Fruit fly (Drosophila melanogaster) whole organism, embryonic: ENCODE results near the gene CG8281.

Experiments used
- BEAF-32 ChIP-seq: fragments of 200-800 bp; sonication (Bioruptor generic); optimal IDR thresholded peaks from 3 replicates; lab custom pipeline; 2017; ENCODE audit warnings: missing biosample characterization, missing genetic modification characterization, mild to moderate bottlenecking, moderate library complexity, missing genetic modification reagents
- CG10209 ChIP-seq: fragments of 200-800 bp; sonication (Bioruptor generic); optimal IDR thresholded peaks from 3 replicates; lab custom pipeline; 2017; ENCODE audit warnings: missing biosample characterization, mild to moderate bottlenecking, missing genetic modification characterization, missing genetic modification reagents
- CG12659 ChIP-seq: fragments of 200-800 bp; sonication (Bioruptor generic); optimal IDR thresholded peaks from 3 replicates; lab custom pipeline; 2017; ENCODE audit warnings: mild to moderate bottlenecking, missing biosample characterization, missing genetic modification reagents, missing genetic modification characterization
- CG12769 ChIP-seq: fragments of 200-800 bp; sonication (Bioruptor generic); optimal IDR thresholded peaks from 2 replicates; lab custom pipeline; 2019; ENCODE audit warnings: missing biosample characterization, mild to moderate bottlenecking, missing genetic modification characterization, moderate library complexity
- CG13287 ChIP-seq: fragments of 200-800 bp; sonication (Bioruptor generic); IDR thresholded peaks from 2 replicates; pipeline ENCODE4 v1.3.6; 2022; ENCODE audit warnings: missing biosample characterization, missing genetic modification characterization; ENCODE audit not compliant: partially characterized antibody
- CG15514 ChIP-seq: fragments of 200-800 bp; sonication (Bioruptor generic); optimal IDR thresholded peaks from 3 replicates; lab custom pipeline; 2017; ENCODE audit warnings: missing biosample characterization, missing genetic modification characterization, mild to moderate bottlenecking, moderate library complexity, missing genetic modification reagents
- CG1603 ChIP-seq: fragments of 200-800 bp; sonication (Bioruptor generic); optimal IDR thresholded peaks from 2 replicates; lab custom pipeline; 2019; ENCODE audit warnings: missing biosample characterization, mild to moderate bottlenecking, missing genetic modification characterization, moderate library complexity
- CG17186 ChIP-seq: fragments of 200-800 bp; sonication (Bioruptor generic); optimal IDR thresholded peaks from 3 replicates; lab custom pipeline; 2017; ENCODE audit warnings: missing biosample characterization, missing genetic modification reagents, missing genetic modification characterization
- CG17802 ChIP-seq: fragments of 200-800 bp; sonication (Bioruptor generic); optimal IDR thresholded peaks from 2 replicates; lab custom pipeline; 2018; ENCODE audit warnings: missing biosample characterization, mild to moderate bottlenecking, missing genetic modification characterization, moderate library complexity
- CG1832 ChIP-seq: fragments of 200-800 bp; sonication (Bioruptor generic); optimal IDR thresholded peaks from 2 replicates; lab custom pipeline; 2017; ENCODE audit warnings: missing biosample characterization, mild to moderate bottlenecking, missing genetic modification characterization, inconsistent platforms
- CG2129 ChIP-seq: fragments of 200-800 bp; sonication (Bioruptor generic); IDR thresholded peaks from 2 replicates; pipeline ENCODE4 v1.3.6; 2022; ENCODE audit warnings: missing biosample characterization, missing genetic modification characterization; ENCODE audit not compliant: partially characterized antibody
- CG8281 ChIP-seq: fragments of 200-800 bp; sonication (Bioruptor generic); optimal IDR thresholded peaks from 2 replicates; lab custom pipeline; 2018; ENCODE audit warnings: missing biosample characterization, mild to moderate bottlenecking, missing genetic modification characterization, moderate library complexity
- CG8290 ChIP-seq, 3 experiments: fragments of 200-800 bp; sonication (Bioruptor generic); optimal IDR thresholded peaks; 2 replicates each; lab custom pipeline; 2016 to 2019; ENCODE audit warnings: missing biosample characterization in 3 of 3, missing genetic modification characterization in 3 of 3, mild to moderate bottlenecking in 2 of 3, moderate library complexity in 1 of 3
- CG9215 ChIP-seq: fragments of 200-800 bp; sonication (Bioruptor generic); IDR thresholded peaks from 2 replicates; pipeline ENCODE4 v1.3.6; 2022; ENCODE audit warnings: missing biosample characterization, missing genetic modification characterization
- CG9797 ChIP-seq: fragments of 200-800 bp; sonication (Bioruptor generic); optimal IDR thresholded peaks from 3 replicates; lab custom pipeline; 2018; ENCODE audit warnings: missing biosample characterization, mild to moderate bottlenecking, missing genetic modification characterization
- CoRest ChIP-seq: fragments of 200-800 bp; sonication (Bioruptor generic); optimal IDR thresholded peaks from 3 replicates; lab custom pipeline; 2018; ENCODE audit warnings: missing biosample characterization, mild to moderate bottlenecking, missing genetic modification characterization, moderate library complexity
- Dll ChIP-seq: fragments of 200-800 bp; sonication (Bioruptor generic); IDR thresholded peaks from 4 replicates; pipeline ENCODE4 v1.3.6; 2022; ENCODE audit warnings: missing biosample characterization, missing genetic modification characterization; ENCODE audit not compliant: partially characterized antibody
- Dp ChIP-seq: fragments of 200-800 bp; sonication (Bioruptor generic); optimal IDR thresholded peaks from 2 replicates; lab custom pipeline; 2018; ENCODE audit warnings: missing biosample characterization, mild to moderate bottlenecking, missing genetic modification characterization, moderate library complexity
- E2f2 ChIP-seq: fragments of 200-800 bp; sonication (Bioruptor generic); IDR thresholded peaks from 2 replicates; pipeline ENCODE4 v1.3.6; 2022; ENCODE audit warnings: missing biosample characterization, missing genetic modification characterization
- Eip74EF ChIP-seq, 2 experiments: fragments of 200-800 bp in 1 of 2; fragments of >200 bp in 1 of 2; sonication (Bioruptor generic) in 1 of 2; optimal IDR thresholded peaks; 2 replicates each; lab custom pipeline; 2017 to 2019; ENCODE audit warnings: missing biosample characterization in 2 of 2, missing genetic modification characterization in 2 of 2, mild to moderate bottlenecking in 1 of 2, moderate library complexity in 1 of 2
- Ets97D ChIP-seq: fragments of 200-800 bp; sonication (Bioruptor generic); optimal IDR thresholded peaks from 3 replicates; lab custom pipeline; 2016; ENCODE audit warnings: missing biosample characterization, missing genetic modification characterization
- Lhr ChIP-seq: fragments of 200-800 bp; sonication (Bioruptor generic); optimal IDR thresholded peaks from 3 replicates; lab custom pipeline; 2017; ENCODE audit warnings: mild to moderate bottlenecking, missing biosample characterization, missing genetic modification reagents, missing genetic modification characterization
- MBD-R2 ChIP-seq: fragments of 200-800 bp; sonication (Bioruptor generic); IDR thresholded peaks from 2 replicates; pipeline ENCODE4 v1.3.6; 2022; ENCODE audit warnings: missing biosample characterization, missing genetic modification characterization
- MESR4 ChIP-seq: fragments of 200-800 bp; sonication (Bioruptor generic); optimal IDR thresholded peaks from 2 replicates; lab custom pipeline; 2018; ENCODE audit warnings: missing biosample characterization, mild to moderate bottlenecking, missing genetic modification characterization, moderate library complexity
- Med ChIP-seq: fragments of 200-800 bp; sonication (Bioruptor generic); peaks from one replicate; lab custom pipeline; 2016; ENCODE audit warnings: missing biosample characterization, missing genetic modification characterization, mild to moderate bottlenecking, inconsistent platforms, moderate library complexity
- Myb ChIP-seq: fragments of 200-800 bp; sonication (Bioruptor generic); optimal IDR thresholded peaks from 2 replicates; lab custom pipeline; 2016; ENCODE audit warnings: missing biosample characterization, missing genetic modification characterization
- Opbp ChIP-seq: fragments of 200-800 bp; sonication (Bioruptor generic); IDR thresholded peaks from 3 replicates; pipeline ENCODE4 v1.3.6; 2022; ENCODE audit warnings: missing biosample characterization, missing genetic modification characterization; ENCODE audit not compliant: partially characterized antibody
- Sin3A ChIP-seq: fragments of >200 bp; optimal IDR thresholded peaks from 2 replicates; lab custom pipeline; 2018
- cad ChIP-seq: fragments of >200 bp; optimal IDR thresholded peaks from 2 replicates; lab custom pipeline; 2017; ENCODE audit warnings: missing biosample characterization, missing genetic modification characterization
- crp ChIP-seq, 2 experiments: fragments of 200-800 bp; sonication (Bioruptor generic); optimal IDR thresholded peaks; 2 replicates in 1 of 2; 3 replicates in 1 of 2; lab custom pipeline; 2017; ENCODE audit warnings: missing biosample characterization in 2 of 2, missing genetic modification characterization in 2 of 2, mild to moderate bottlenecking in 1 of 2, moderate library complexity in 1 of 2
- fd3F ChIP-seq: fragments of 200-800 bp; sonication (Bioruptor generic); optimal IDR thresholded peaks from 2 replicates; lab custom pipeline; 2018; ENCODE audit warnings: missing biosample characterization, mild to moderate bottlenecking, missing genetic modification characterization, moderate library complexity
- gfzf ChIP-seq: fragments of 200-800 bp; sonication (Bioruptor generic); optimal IDR thresholded peaks from 2 replicates; lab custom pipeline; 2016; ENCODE audit warnings: missing biosample characterization, mild to moderate bottlenecking, missing genetic modification characterization, moderate library complexity
- hbn ChIP-seq: fragments of 200-800 bp; sonication (Bioruptor generic); IDR thresholded peaks from 2 replicates; pipeline ENCODE4 v1.3.6; 2022; ENCODE audit warnings: missing biosample characterization, missing genetic modification characterization; ENCODE audit not compliant: partially characterized antibody
- inv ChIP-seq: fragments of 200-800 bp; sonication (Bioruptor generic); IDR thresholded peaks from 2 replicates; pipeline ENCODE4 v1.3.6; 2022; ENCODE audit warnings: missing biosample characterization, missing genetic modification characterization; ENCODE audit not compliant: partially characterized antibody
- knrl ChIP-seq: fragments of 200-800 bp; sonication (Bioruptor generic); IDR thresholded peaks from 3 replicates; pipeline ENCODE4 v1.3.6; 2022; ENCODE audit warnings: missing biosample characterization, missing genetic modification characterization; ENCODE audit not compliant: partially characterized antibody
- phol ChIP-seq: fragments of 200-800 bp; sonication (Bioruptor generic); optimal IDR thresholded peaks from 3 replicates; lab custom pipeline; 2018; ENCODE audit warnings: missing biosample characterization, mild to moderate bottlenecking, missing genetic modification characterization, moderate library complexity
- pzg ChIP-seq: fragments of 200-800 bp; sonication (Bioruptor generic); optimal IDR thresholded peaks from 3 replicates; lab custom pipeline; 2018; ENCODE audit warnings: missing biosample characterization, mild to moderate bottlenecking, missing genetic modification characterization, moderate library complexity
- row ChIP-seq: fragments of 200-800 bp; sonication (Bioruptor generic); IDR thresholded peaks from 3 replicates; pipeline ENCODE4 v1.3.6; 2022; ENCODE audit warnings: missing biosample characterization, missing genetic modification characterization
- sens ChIP-seq: fragments of 200-800 bp; sonication (Bioruptor generic); peaks from one replicate; lab custom pipeline; 2016; ENCODE audit warnings: missing biosample characterization, missing genetic modification characterization
- stwl ChIP-seq: fragments of 200-800 bp; sonication (Bioruptor generic); optimal IDR thresholded peaks from 3 replicates; lab custom pipeline; 2018; ENCODE audit warnings: missing biosample characterization, mild to moderate bottlenecking, missing genetic modification characterization, moderate library complexity
- unc-4 ChIP-seq: fragments of 200-800 bp; sonication (Bioruptor generic); IDR thresholded peaks from 2 replicates; pipeline ENCODE4 v1.3.6; 2022; ENCODE audit warnings: missing biosample characterization, missing genetic modification characterization; ENCODE audit not compliant: partially characterized antibody

Gene CG8281

DNA sequence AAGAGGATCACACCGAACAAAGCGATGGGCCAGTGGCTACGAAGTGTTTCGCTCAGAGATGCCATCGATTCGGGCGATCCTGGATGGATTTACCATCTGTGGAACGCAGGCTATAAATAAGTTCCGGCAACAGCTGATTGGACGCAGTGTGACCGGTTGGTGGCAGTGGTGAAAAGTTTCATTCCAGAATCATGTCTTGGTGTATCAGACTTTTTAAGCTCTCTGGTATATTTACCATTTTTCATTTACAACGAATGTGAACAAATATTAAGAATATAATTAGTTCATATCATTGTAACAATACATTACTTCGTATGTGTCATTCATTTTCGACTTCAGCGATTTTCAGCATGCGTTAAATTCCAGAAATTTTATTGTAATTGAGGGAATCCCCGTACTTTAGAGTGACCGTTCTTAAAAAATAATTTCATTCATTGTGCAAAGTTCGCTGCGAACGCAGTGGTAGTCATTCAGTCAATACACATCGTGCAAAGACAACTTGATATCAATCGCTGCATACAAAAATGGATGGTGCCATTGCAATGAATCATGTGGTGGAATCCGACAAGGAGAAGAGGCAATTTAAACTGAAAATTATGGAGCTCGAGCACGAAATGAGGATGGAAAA lies 2.8 kb downstream of the CG8281 start, which contains the start of gene Tmem43:
TSS of gene Tmem43 (minus strand) at position 152 of the 628 bp plus-strand sequence.
- peak; percentile 35 for TF ChIP-seq Lhr
- TF ChIP-seq MBD-R2 (GFP tag; lab: Robert Waterston, UW), result peak; percentile 90
- TF ChIP-seq row (GFP tag; lab: Robert Waterston, UW), result peak; percentile 30; the same call in 2 of the 3 replicates
- peak; percentile 95 for TF ChIP-seq CG8281 (tag; lab: Kevin White, UChicago)
- TF ChIP-seq cad, result no peak
- TF ChIP-seq E2f2 (GFP tag; lab: Robert Waterston, UW), result peak; percentile 26; the same call in 1 of the 2 replicates
- TF ChIP-seq fd3F (GFP tag; lab: Kevin White, UChicago), result no peak
- TF ChIP-seq crp (GFP tag; optimal IDR thresholded peaks at IDR 0.05; lab: Kevin White, UChicago), result peak in 1 of 2 experiments; percentile 86
- TF ChIP-seq CG1832 (GFP tag; lab: Kevin White, UChicago), result no peak
- TF ChIP-seq gfzf, result peak; percentile 79
- 0 out of 3 replicates have a peak, but pooled peaks have one; percentile 16 for TF ChIP-seq knrl (GFP tag; lab: Robert Waterston, UW)
- TF ChIP-seq MESR4 (GFP tag; lab: Kevin White, UChicago), result peak; percentile 65
- TF ChIP-seq Dp (GFP tag; lab: Kevin White, UChicago), result peak; percentile 40
- peak; percentile 21 for TF ChIP-seq BEAF-32 (GFP tag; lab: Kevin White, UChicago)
- no peak for TF ChIP-seq CG17802 (tag; lab: Kevin White, UChicago)
- peak; percentile 14; the same call in 1 of the 4 replicates for TF ChIP-seq Dll (GFP tag; lab: Robert Waterston, UW)
- TF ChIP-seq Ets97D, result peak; percentile 41
- 0 out of 3 replicates have a peak, but pooled peaks have one; percentile 30 for TF ChIP-seq Opbp (GFP tag; lab: Robert Waterston, UW)
- no peak for TF ChIP-seq CG10209 (GFP tag; lab: Kevin White, UChicago)
- peak; percentile 41 for TF ChIP-seq CG1603
- peak; percentile 9 for TF ChIP-seq phol (tag; lab: Kevin White, UChicago)
- peak; percentile 77 for TF ChIP-seq sens (GFP tag; lab: Kevin White, UChicago)
- TF ChIP-seq CG9215 (GFP tag; lab: Robert Waterston, UW), result no peak
- TF ChIP-seq CG12659 (GFP tag; lab: Kevin White, UChicago), result peak; percentile 24
- TF ChIP-seq stwl (tag; lab: Kevin White, UChicago), result peak; percentile 54
- no peak for TF ChIP-seq Eip74EF (GFP tag; optimal IDR thresholded peaks at IDR 0.05; lab: Kevin White, UChicago)
- TF ChIP-seq CG2129, result no peak
- peak; percentile 40; the same call in 1 of the 2 replicates for TF ChIP-seq unc-4 (GFP tag; lab: Robert Waterston, UW)
- TF ChIP-seq Myb (GFP tag; lab: Kevin White, UChicago), result peak; percentile 63
- peak; percentile 49 for TF ChIP-seq CG9797 (GFP tag; lab: Kevin White, UChicago)
- peak; percentile 63 for TF ChIP-seq CG15514 (GFP tag; lab: Kevin White, UChicago)
- TF ChIP-seq CoRest (tag; lab: Kevin White, UChicago), result peak; percentile 26
- peak; percentile 76 for TF ChIP-seq pzg (GFP tag; lab: Kevin White, UChicago)
- TF ChIP-seq Med, result peak; percentile 81
- peak; percentile 31; the same call in 1 of the 2 replicates for TF ChIP-seq hbn
- TF ChIP-seq CG13287 (GFP tag; lab: Robert Waterston, UW), result peak; percentile 33; the same call in 1 of the 2 replicates
- peak; percentile 33 for TF ChIP-seq CG12769
- peak; percentile 53 for TF ChIP-seq Sin3A (lab: Kevin White, UChicago)
- TF ChIP-seq inv (GFP tag; lab: Robert Waterston, UW), result no peak
- TF ChIP-seq CG17186 (GFP tag; lab: Kevin White, UChicago), result peak; percentile 13
- TF ChIP-seq CG8290 (GFP tag; optimal IDR thresholded peaks at IDR 0.05; lab: Kevin White, UChicago), result peak; percentile 63
- TF ChIP-seq CG8290 (tag; optimal IDR thresholded peaks at IDR 0.05; lab: Kevin White, UChicago), result peak in 1 of 2 experiments; percentile 24
